Fruit fly (Drosophila melanogaster): ENCODE results near the gene CG31642.

The CG31642 gene

dm6 chr2L:6081134-6081832, 37.0 kb upstream of the CG31642 start (continued):
- TF ChIP-seq crp (GFP tag; optimal IDR thresholded peaks at IDR 0.05), result no peak
- TF ChIP-seq CG2199 (GFP tag; IDR thresholded peaks at IDR 0.05), result peak; percentile 70; the same call in 1 of the 3 replicates
- no peak for TF ChIP-seq Eip74EF (GFP tag; optimal IDR thresholded peaks at IDR 0.05)
- no peak for TF ChIP-seq Hr3 (GFP tag; optimal IDR thresholded peaks at IDR 0.05)
- TF ChIP-seq Lhr (GFP tag; optimal IDR thresholded peaks at IDR 0.05), result no peak
- 0 out of 3 replicates have a peak, but pooled peaks have one; percentile 25 for TF ChIP-seq CG34422 (GFP tag; IDR thresholded peaks at IDR 0.05)
- no peak for TF ChIP-seq CTCF (GFP tag; optimal IDR thresholded peaks at IDR 0.05)
- TF ChIP-seq CG17328 (GFP tag; IDR thresholded peaks at IDR 0.05), result no peak
- TF ChIP-seq CG2202 (tag; optimal IDR thresholded peaks at IDR 0.05), result no peak
- no peak for TF ChIP-seq Gug (GFP tag; IDR thresholded peaks at IDR 0.05)
- TF ChIP-seq Antp (GFP tag; optimal IDR thresholded peaks at IDR 0.05), result no peak
- TF ChIP-seq Rx (GFP tag; IDR thresholded peaks at IDR 0.05), result no peak
- no peak for TF ChIP-seq CG9797 (GFP tag; optimal IDR thresholded peaks at IDR 0.05)
- TF ChIP-seq CG4282 (GFP tag; optimal IDR thresholded peaks at IDR 0.05), result no peak
- TF ChIP-seq CG4424 (GFP tag; optimal IDR thresholded peaks at IDR 0.05), result no peak
- TF ChIP-seq B-H2 (GFP tag; optimal IDR thresholded peaks at IDR 0.05), result no peak
- TF ChIP-seq Camta (GFP tag; optimal IDR thresholded peaks at IDR 0.05), result no peak
- no peak for TF ChIP-seq tin (GFP tag; optimal IDR thresholded peaks at IDR 0.05)
- no peak for TF ChIP-seq ind (GFP tag; optimal IDR thresholded peaks at IDR 0.05)
- TF ChIP-seq CG11696 (GFP tag; IDR thresholded peaks at IDR 0.05), result no peak
- TF ChIP-seq CG6254 (GFP tag; optimal IDR thresholded peaks at IDR 0.05), result no peak
- TF ChIP-seq dysf (GFP tag; IDR thresholded peaks at IDR 0.05), result no peak
- TF ChIP-seq croc (GFP tag; conservative IDR thresholded peaks at IDR 0.05), result no peak
- TF ChIP-seq nerfin-2 (GFP tag; IDR thresholded peaks at IDR 0.05; ENCODE audit: partially characterized antibody), result no peak
- no peak for TF ChIP-seq ab (GFP tag; optimal IDR thresholded peaks at IDR 0.05)
- no peak for TF ChIP-seq CG10274 (GFP tag; optimal IDR thresholded peaks at IDR 0.05)
- no peak for TF ChIP-seq tio (GFP tag; optimal IDR thresholded peaks at IDR 0.05)
- TF ChIP-seq abd-A (tag; optimal IDR thresholded peaks at IDR 0.05), result peak; percentile 28
- TF ChIP-seq tup (GFP tag; optimal IDR thresholded peaks at IDR 0.05), result no peak
- TF ChIP-seq kay (GFP tag; optimal IDR thresholded peaks at IDR 0.05), result no peak
- no peak for TF ChIP-seq prd (optimal IDR thresholded peaks at IDR 0.05)
- TF ChIP-seq prd (GFP tag; IDR thresholded peaks at IDR 0.05), result no peak
- no peak for TF ChIP-seq sr (GFP tag; IDR thresholded peaks at IDR 0.05)
- no peak for TF ChIP-seq Jarid2 (GFP tag; optimal IDR thresholded peaks at IDR 0.05)
- no peak for TF ChIP-seq Elba2 (GFP tag; optimal IDR thresholded peaks at IDR 0.05)
- peak; percentile 21 for TF ChIP-seq CG8478 (optimal IDR thresholded peaks at IDR 0.05)
- TF ChIP-seq CG1832 (GFP tag; optimal IDR thresholded peaks at IDR 0.05), result no peak
- TF ChIP-seq twi (tag; optimal IDR thresholded peaks at IDR 0.05), result peak; percentile 38
- TF ChIP-seq CG7963 (GFP tag; IDR thresholded peaks at IDR 0.05; ENCODE audit: partially characterized antibody), result no peak
- no peak for TF ChIP-seq insv (GFP tag; optimal IDR thresholded peaks at IDR 0.05)
- TF ChIP-seq CG2712 (tag; optimal IDR thresholded peaks at IDR 0.05), result no peak
- 0 out of 3 replicates have a peak, but pooled peaks have one; percentile 7 for TF ChIP-seq gce (GFP tag; IDR thresholded peaks at IDR 0.05)
- TF ChIP-seq CG12391 (tag; optimal IDR thresholded peaks at IDR 0.05), result no peak
- TF ChIP-seq pros (GFP tag; optimal IDR thresholded peaks at IDR 0.05), result peak; percentile 86
- TF ChIP-seq CG1792 (GFP tag; optimal IDR thresholded peaks at IDR 0.05), result no peak
- TF ChIP-seq YL-1 (GFP tag; optimal IDR thresholded peaks at IDR 0.05), result no peak
- no peak for TF ChIP-seq CG11456 (GFP tag; IDR thresholded peaks at IDR 0.05)
- peak; percentile 21 for TF ChIP-seq CG4707 (GFP tag; optimal IDR thresholded peaks at IDR 0.05)
- TF ChIP-seq wdn (GFP tag; IDR thresholded peaks at IDR 0.05), result no peak
- peak; percentile 20 for TF ChIP-seq nerfin-1 (tag; optimal IDR thresholded peaks at IDR 0.05)
- no peak for TF ChIP-seq CG4730 (GFP tag; IDR thresholded peaks at IDR 0.05)

All from whole organism, embryonic.